Worm (Caenorhabditis elegans) whole organism, L4 larva: ENCODE data around the gene nlp-33.
A peak's percentile ranks its signal among the peaks of the same experiment; 100 is the strongest.

Experiments used
- F10B5.3 ChIP-seq: sonication (generic microtip); optimal IDR thresholded peaks from 2 replicates; lab custom pipeline; 2016; ENCODE audit warnings: mild to moderate bottlenecking, missing genetic modification characterization, missing compliant biosample characterization
- F26F4.8 ChIP-seq: fragments of 200-800 bp; sonication (Bioruptor generic); conservative IDR thresholded peaks from 2 replicates; pipeline ENCODE4 v1.3.6; 2022; ENCODE audit warnings: missing genetic modification characterization, missing compliant biosample characterization
- F49E8.2 ChIP-seq: sonication (generic microtip); optimal IDR thresholded peaks from 2 replicates; lab custom pipeline; 2016; ENCODE audit warnings: missing compliant biosample characterization, mild to moderate bottlenecking, missing genetic modification characterization, borderline replicate concordance
- R02D3.7 ChIP-seq: fragments of 150-350 bp; sonication (generic microtip); optimal IDR thresholded peaks from 3 replicates; lab custom pipeline; 2014; ENCODE audit warnings: missing biosample characterization, missing genetic modification characterization
- T20F7.1 ChIP-seq: fragments of 200-800 bp; sonication (Bioruptor generic); optimal IDR thresholded peaks from 2 replicates; lab custom pipeline; 2018; ENCODE audit warnings: mild to moderate bottlenecking, missing genetic modification characterization, missing compliant biosample characterization
- Y105C5A.15 ChIP-seq: fragments of 200-800 bp; sonication (Bioruptor generic); IDR thresholded peaks from 2 replicates; pipeline ENCODE4 v1.3.6; 2022; ENCODE audit warnings: missing genetic modification characterization, missing compliant biosample characterization
- Y48G9A.11 ChIP-seq: fragments of 200-800 bp; sonication (Bioruptor generic); IDR thresholded peaks from 2 replicates; pipeline ENCODE4 v1.3.6; 2022; ENCODE audit warnings: missing genetic modification reagents, missing genetic modification characterization, missing compliant biosample characterization
- ZK546.5 ChIP-seq, 2 experiments: sonication (generic microtip); optimal IDR thresholded peaks; 2 replicates each; lab custom pipeline; 2017; ENCODE audit warnings: missing biosample characterization in 2 of 2, missing genetic modification characterization in 2 of 2
- attf-4 ChIP-seq: sonication (generic microtip); optimal IDR thresholded peaks from 3 replicates; lab custom pipeline; 2017; ENCODE audit warnings: missing biosample characterization, missing genetic modification characterization
- ceh-28 ChIP-seq: fragments of 150-350 bp; optimal IDR thresholded peaks from 2 replicates; lab custom pipeline; 2014; ENCODE audit warnings: missing biosample characterization, missing genetic modification reagents, missing genetic modification characterization
- ces-1 ChIP-seq: fragments of 150-350 bp; sonication (generic microtip); optimal IDR thresholded peaks from 4 replicates; lab custom pipeline; 2014; ENCODE audit warnings: missing biosample characterization, missing genetic modification reagents, missing genetic modification characterization
- cey-2 ChIP-seq: sonication (generic microtip); optimal IDR thresholded peaks from 3 replicates; lab custom pipeline; 2017; ENCODE audit warnings: missing genetic modification characterization, mild to moderate bottlenecking, missing compliant biosample characterization, antibody characterized with exemption, borderline replicate concordance; ENCODE audit not compliant: insufficient read depth
- daf-12 ChIP-seq: fragments of 150-350 bp; optimal IDR thresholded peaks from 2 replicates; lab custom pipeline; 2014; ENCODE audit warnings: missing biosample characterization, missing genetic modification reagents, missing genetic modification characterization
- daf-19 ChIP-seq: fragments of 200-800 bp; sonication (Bioruptor generic); conservative IDR thresholded peaks from 2 replicates; pipeline ENCODE4 v1.3.6; 2022; ENCODE audit warnings: missing genetic modification characterization, missing compliant biosample characterization
- duxl-1 ChIP-seq: sonication (generic microtip); optimal IDR thresholded peaks from 2 replicates; lab custom pipeline; 2016; ENCODE audit warnings: mild to moderate bottlenecking, missing genetic modification characterization, moderate library complexity, missing compliant biosample characterization; ENCODE audit not compliant: poor library complexity
- fos-1 ChIP-seq: fragments of 150-350 bp; optimal IDR thresholded peaks from 2 replicates; lab custom pipeline; 2014; ENCODE audit warnings: missing biosample characterization, missing genetic modification characterization
- hif-1 ChIP-seq, 2 experiments: sonication (generic microtip); optimal IDR thresholded peaks; 2 replicates each; lab custom pipeline; 2016 to 2017; ENCODE audit warnings: missing compliant biosample characterization in 2 of 2, missing genetic modification characterization in 2 of 2, missing genetic modification reagents in 2 of 2, missing genotype in 2 of 2, mild to moderate bottlenecking in 1 of 2
- hlh-30 ChIP-seq: sonication (generic microtip); optimal IDR thresholded peaks from 2 replicates; lab custom pipeline; 2017; ENCODE audit warnings: antibody characterized with exemption, mild to moderate bottlenecking, missing genetic modification characterization, missing compliant biosample characterization; ENCODE audit not compliant: insufficient read depth
- hmg-1.1 ChIP-seq: fragments of 200-800 bp; sonication (Bioruptor generic); IDR thresholded peaks from 2 replicates; pipeline ENCODE4 v1.3.6; 2022; ENCODE audit warnings: missing genetic modification reagents, missing genetic modification characterization, missing compliant biosample characterization
- jun-1 ChIP-seq: fragments of 150-350 bp; optimal IDR thresholded peaks from 2 replicates; lab custom pipeline; 2014; ENCODE audit warnings: missing biosample characterization, missing genetic modification reagents, missing genetic modification characterization
- lim-7 ChIP-seq: fragments of 200-800 bp; sonication (Bioruptor generic); IDR thresholded peaks from 2 replicates; pipeline ENCODE4 v1.3.6; 2022; ENCODE audit warnings: missing genetic modification characterization, missing compliant biosample characterization
- lin-1 ChIP-seq: fragments of 200-800 bp; sonication (Bioruptor generic); IDR thresholded peaks from 2 replicates; pipeline ENCODE4 v1.3.6; 2022; ENCODE audit warnings: missing genetic modification reagents, missing genetic modification characterization, missing compliant biosample characterization
- lin-13 ChIP-seq: fragments of 150-350 bp; optimal IDR thresholded peaks from 2 replicates; lab custom pipeline; 2014; ENCODE audit warnings: missing biosample characterization, missing genetic modification reagents, missing genetic modification characterization
- lin-29 ChIP-seq: fragments of 200-800 bp; sonication (Bioruptor generic); IDR thresholded peaks from 2 replicates; pipeline ENCODE4 v1.3.6; 2022; ENCODE audit warnings: missing genetic modification reagents, missing genetic modification characterization, missing compliant biosample characterization
- lin-38 ChIP-seq: fragments of 200-800 bp; sonication (Bioruptor generic); IDR thresholded peaks from 2 replicates; pipeline ENCODE4 v1.3.6; 2022; ENCODE audit warnings: missing genetic modification reagents, missing genetic modification characterization, missing compliant biosample characterization
- lin-39 ChIP-seq: fragments of 150-350 bp; optimal IDR thresholded peaks from 2 replicates; lab custom pipeline; 2014; ENCODE audit warnings: missing biosample characterization, missing genetic modification reagents, missing genetic modification characterization
- lir-3 ChIP-seq: sonication (generic microtip); optimal IDR thresholded peaks from 2 replicates; lab custom pipeline; 2016; ENCODE audit warnings: mild to moderate bottlenecking, missing genetic modification characterization, missing compliant biosample characterization
- mdl-1 ChIP-seq, 2 experiments: fragments of 150-350 bp in 1 of 2; sonication (generic microtip) in 1 of 2; optimal IDR thresholded peaks; 2 replicates each; lab custom pipeline; 2014 to 2017; ENCODE audit warnings: missing biosample characterization in 2 of 2, missing genetic modification characterization in 2 of 2
- mdt-29 ChIP-seq: fragments of 200-800 bp; sonication (Bioruptor generic); IDR thresholded peaks from 2 replicates; pipeline ENCODE4 v1.3.6; 2022; ENCODE audit warnings: missing genetic modification reagents, missing genetic modification characterization, missing compliant biosample characterization
- mep-1 ChIP-seq: fragments of 150-350 bp; sonication (generic microtip); optimal IDR thresholded peaks from 3 replicates; lab custom pipeline; 2014; ENCODE audit warnings: missing biosample characterization, missing genetic modification characterization
- mxl-2 ChIP-seq: fragments of 200-800 bp; sonication (Bioruptor generic); conservative IDR thresholded peaks from 2 replicates; pipeline ENCODE4 v1.3.6; 2022; ENCODE audit warnings: missing genetic modification reagents, missing genetic modification characterization, missing compliant biosample characterization
- nhr-111 ChIP-seq: fragments of 200-800 bp; sonication (Bioruptor generic); optimal IDR thresholded peaks from 2 replicates; lab custom pipeline; 2018; ENCODE audit warnings: mild to moderate bottlenecking, missing genetic modification characterization, missing compliant biosample characterization
- nhr-237 ChIP-seq: sonication (generic microtip); optimal IDR thresholded peaks from 2 replicates; lab custom pipeline; 2017; ENCODE audit warnings: missing biosample characterization, missing genetic modification characterization
- nhr-28 ChIP-seq: fragments of 150-350 bp; optimal IDR thresholded peaks from 2 replicates; lab custom pipeline; 2014; ENCODE audit warnings: missing biosample characterization, missing genetic modification characterization
- nhr-42 ChIP-seq: fragments of 200-800 bp; sonication (Bioruptor generic); IDR thresholded peaks from 2 replicates; pipeline ENCODE4 v1.3.6; 2022; ENCODE audit warnings: missing genetic modification characterization, missing compliant biosample characterization
- nhr-6 ChIP-seq: fragments of 150-350 bp; optimal IDR thresholded peaks from 2 replicates; lab custom pipeline; 2014; ENCODE audit warnings: missing biosample characterization, missing genetic modification characterization
- nhr-76 ChIP-seq: fragments of 150-350 bp; optimal IDR thresholded peaks from 2 replicates; lab custom pipeline; 2014; ENCODE audit warnings: missing biosample characterization, missing genetic modification characterization
- pqm-1 ChIP-seq: sonication (generic microtip); optimal IDR thresholded peaks from 2 replicates; lab custom pipeline; 2017; ENCODE audit warnings: missing biosample characterization, missing genetic modification characterization
- saeg-2 ChIP-seq: fragments of 200-800 bp; sonication (Bioruptor generic); IDR thresholded peaks from 2 replicates; pipeline ENCODE4 v1.3.6; 2022; ENCODE audit warnings: missing genetic modification reagents, missing genetic modification characterization, missing compliant biosample characterization
- sdz-12 ChIP-seq: fragments of 200-800 bp; sonication (Bioruptor generic); optimal IDR thresholded peaks from 2 replicates; lab custom pipeline; 2018; ENCODE audit warnings: mild to moderate bottlenecking, missing genetic modification characterization, missing compliant biosample characterization
- set-16 ChIP-seq: fragments of 200-800 bp; sonication (Bioruptor generic); IDR thresholded peaks from 2 replicates; pipeline ENCODE4 v1.3.6; 2022; ENCODE audit warnings: missing genetic modification reagents, missing genetic modification characterization, missing compliant biosample characterization
- skn-1 ChIP-seq: fragments of 150-350 bp; optimal IDR thresholded peaks from 2 replicates; lab custom pipeline; 2014; ENCODE audit warnings: missing biosample characterization, missing genetic modification characterization
- snpc-1.2 ChIP-seq: fragments of 200-800 bp; sonication (Bioruptor generic); IDR thresholded peaks from 2 replicates; pipeline ENCODE4 v1.3.6; 2022; ENCODE audit warnings: missing genetic modification reagents, missing genetic modification characterization, missing compliant biosample characterization
- spr-1 ChIP-seq: sonication (generic microtip); optimal IDR thresholded peaks from 2 replicates; lab custom pipeline; 2016; ENCODE audit warnings: mild to moderate bottlenecking, missing genetic modification characterization, missing compliant biosample characterization
- spr-3 ChIP-seq: fragments of 200-800 bp; sonication (Bioruptor generic); optimal IDR thresholded peaks from 2 replicates; lab custom pipeline; 2018; ENCODE audit warnings: mild to moderate bottlenecking, missing genetic modification characterization, missing compliant biosample characterization
- tag-97 ChIP-seq: fragments of 200-800 bp; sonication (Bioruptor generic); IDR thresholded peaks from 2 replicates; pipeline ENCODE4 v1.3.6; 2022; ENCODE audit warnings: missing genetic modification characterization, missing compliant biosample characterization
- unc-39 ChIP-seq: sonication (generic microtip); optimal IDR thresholded peaks from 2 replicates; lab custom pipeline; 2017; ENCODE audit warnings: missing biosample characterization, missing genetic modification characterization
- unc-62 ChIP-seq, 3 experiments: fragments of 150-350 bp in 1 of 3; sonication (generic microtip); optimal IDR thresholded peaks in 2 of 3; peaks in 1 of 3; 1 replicate in 1 of 3; 2 replicates in 2 of 3; lab custom pipeline; 2014 to 2017; ENCODE audit warnings: missing biosample characterization in 3 of 3, missing genetic modification characterization in 3 of 3, missing genetic modification reagents in 3 of 3, missing genotype in 1 of 3
- zag-1 ChIP-seq: fragments of 150-350 bp; optimal IDR thresholded peaks from 2 replicates; lab custom pipeline; 2014; ENCODE audit warnings: missing biosample characterization, missing genetic modification characterization
- ztf-11 ChIP-seq: fragments of 150-350 bp; optimal IDR thresholded peaks from 2 replicates; lab custom pipeline; 2014; ENCODE audit warnings: missing biosample characterization, missing genetic modification characterization

Gene nlp-33

DNA sequence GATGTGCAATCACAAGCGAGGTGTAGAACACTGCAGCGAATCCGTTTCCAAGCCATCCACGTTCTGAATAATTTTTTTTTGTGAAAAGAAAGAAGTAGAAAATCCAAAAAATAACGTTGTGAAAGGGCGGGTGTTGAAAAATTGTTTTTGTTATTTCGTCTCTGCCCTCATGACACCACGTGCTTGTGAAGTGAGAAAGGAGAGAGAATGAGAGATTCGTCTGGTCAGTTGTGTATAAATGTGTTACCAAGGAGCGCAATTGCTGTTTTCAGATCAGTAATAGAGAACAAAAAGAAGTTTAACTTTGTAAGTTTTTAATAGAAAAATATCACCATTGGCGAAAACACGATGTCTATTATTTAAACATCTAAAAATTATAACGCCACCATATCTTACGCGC is 25.9 kb upstream of the nlp-33 start (continued):
- TF ChIP-seq T20F7.1 (GFP tag; lab: Kevin White, UChicago) (no peak), nhr-76 (tag; lab: Kevin White, UChicago) (no peak), lir-3 (tag; lab: Kevin White, UChicago) (no peak), ZK546.5 (tag; optimal IDR thresholded peaks at IDR 0.05; lab: Kevin White, UChicago) (no peak), lin-13 (GFP tag; lab: Kevin White, UChicago) (no peak), lin-39 (no peak), F26F4.8 (GFP tag; lab: Robert Waterston, UW) (no peak), lin-38 (GFP tag; lab: Robert Waterston, UW) (0 out of 2 replicates have a peak, but pooled peaks have one; percentile 7), pqm-1 (tag; lab: Kevin White, UChicago) (no peak), nhr-28 (tag; lab: Kevin White, UChicago) (peak; percentile 47), fos-1 (tag; lab: Kevin White, UChicago) (no peak), ceh-28 (no peak), hif-1 (tag; optimal IDR thresholded peaks at IDR 0.05; lab: Kevin White, UChicago) (no peak), hlh-30 (tag; lab: Kevin White, UChicago) (peak; percentile 93), ces-1 (GFP tag; lab: Kevin White, UChicago) (no peak), mxl-2 (no peak), F10B5.3 (tag; lab: Kevin White, UChicago) (no peak), nhr-6 (tag; lab: Kevin White, UChicago) (peak; percentile 38), nhr-42 (GFP tag; lab: Robert Waterston, UW) (no peak), mdt-29 (GFP tag; lab: Robert Waterston, UW) (no peak), R02D3.7 (tag; lab: Kevin White, UChicago) (no peak), hmg-1.1 (GFP tag; lab: Robert Waterston, UW) (0 out of 2 replicates have a peak, but pooled peaks have one; percentile 14), jun-1 (tag; lab: Kevin White, UChicago) (no peak), lin-1 (GFP tag; lab: Robert Waterston, UW) (no peak), snpc-1.2 (GFP tag; lab: Robert Waterston, UW) (no peak), unc-62 (GFP tag; optimal IDR thresholded peaks at IDR 0.05 in 1 of 2; lab: Kevin White, UChicago) (no peak), unc-62 (tag; optimal IDR thresholded peaks at IDR 0.05; lab: Kevin White, UChicago) (no peak), lim-7 (GFP tag; lab: Robert Waterston, UW) (no peak), tag-97 (GFP tag; lab: Robert Waterston, UW) (no peak), cey-2 (tag; lab: Kevin White, UChicago) (no peak), unc-39 (tag; lab: Kevin White, UChicago) (no peak)

DNA sequence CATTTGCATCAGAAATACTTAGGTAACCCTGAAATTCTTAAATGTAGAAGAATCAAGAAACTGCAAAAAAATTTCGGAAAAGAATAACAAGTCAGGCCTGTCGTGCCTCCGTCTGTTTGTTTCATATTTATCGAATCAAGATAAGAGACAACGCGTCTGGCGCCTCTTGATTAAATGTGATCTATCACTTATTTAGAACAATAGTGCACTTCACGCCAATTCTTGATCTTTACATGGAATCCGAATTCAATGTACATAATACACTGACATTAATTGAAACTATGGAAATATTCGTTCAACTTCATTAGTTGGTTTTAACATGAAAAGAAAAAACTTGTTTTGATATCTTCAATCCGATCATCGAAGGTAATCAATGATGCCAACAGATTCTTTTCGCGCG is 24.7 kb upstream of the nlp-33 start, which contains the start of gene mboa-2:
Gene mboa-2, minus strand, starts transcription at position 28 of the 400 bp plus-strand sequence.
- TF ChIP-seq F49E8.2 (tag; lab: Kevin White, UChicago) (no peak), zag-1 (no peak), skn-1 (no peak), lin-13 (GFP tag; lab: Kevin White, UChicago) (no peak), Y105C5A.15 (GFP tag; lab: Robert Waterston, UW) (no peak), spr-1 (tag; lab: Kevin White, UChicago) (no peak), R02D3.7 (tag; lab: Kevin White, UChicago) (no peak), Y48G9A.11 (GFP tag; lab: Robert Waterston, UW) (no peak), spr-3 (GFP tag; lab: Kevin White, UChicago) (no peak), attf-4 (tag; lab: Kevin White, UChicago) (no peak), nhr-237 (tag; lab: Kevin White, UChicago) (no peak), F26F4.8 (GFP tag; lab: Robert Waterston, UW) (no peak), duxl-1 (peak; percentile 72), ztf-11 (tag; lab: Kevin White, UChicago) (no peak), daf-19 (GFP tag; lab: Robert Waterston, UW) (no peak), hlh-30 (tag; lab: Kevin White, UChicago) (no peak), sdz-12 (GFP tag; lab: Kevin White, UChicago) (no peak), saeg-2 (GFP tag; lab: Robert Waterston, UW) (no peak), lin-29 (GFP tag; lab: Robert Waterston, UW) (no peak), set-16 (no peak), nhr-76 (tag; lab: Kevin White, UChicago) (no peak), mdl-1 (tag; optimal IDR thresholded peaks at IDR 0.05; lab: Kevin White, UChicago) (no peak), daf-12 (tag; lab: Kevin White, UChicago) (no peak), mep-1 (tag; lab: Kevin White, UChicago) (peak; percentile 66), nhr-111 (GFP tag; lab: Kevin White, UChicago) (no peak), nhr-6 (tag; lab: Kevin White, UChicago) (no peak)
